Worm (Caenorhabditis elegans): ENCODE measurements around the gene cutl-9.

cutl-9 gene

ce11 chrII:10627963-10628362 lies 5.9 kb downstream of the cutl-9 start, which contains the start of gene M28.8:
M28.8 (plus strand) TSS chrII:10628263.
- TF ChIP-seq ceh-36 (tag; optimal IDR thresholded peaks at IDR 0.05) (no peak), pes-1 (GFP tag; IDR thresholded peaks at IDR 0.05) (no peak), ama-1 (optimal IDR thresholded peaks at IDR 0.05) (no peak), scrt-1 (GFP tag; IDR thresholded peaks at IDR 0.05) (no peak), B0310.2 (tag; optimal IDR thresholded peaks at IDR 0.05) (no peak), hmg-4 (GFP tag; optimal IDR thresholded peaks at IDR 0.05) (no peak), aly-1 (tag; optimal IDR thresholded peaks at IDR 0.05) (no peak), tbx-37 (GFP tag; conservative IDR thresholded peaks at IDR 0.05) (no peak), F13C5.2 (tag; optimal IDR thresholded peaks at IDR 0.05) (no peak), sea-1 (GFP tag; conservative IDR thresholded peaks at IDR 0.05) (no peak), ceh-13 (GFP tag; optimal IDR thresholded peaks at IDR 0.05) (no peak)

ce11 chrII:10630944-10631343 lies 8.9 kb downstream of the cutl-9 start:
- no peak for TF ChIP-seq scrt-1 (GFP tag; IDR thresholded peaks at IDR 0.05)
- no peak for TF ChIP-seq B0310.2 (tag; optimal IDR thresholded peaks at IDR 0.05)
- no peak for TF ChIP-seq ets-7 (tag; optimal IDR thresholded peaks at IDR 0.05)
- no peak for TF ChIP-seq sea-1 (GFP tag; conservative IDR thresholded peaks at IDR 0.05)
- TF ChIP-seq aly-1 (tag; optimal IDR thresholded peaks at IDR 0.05), result no peak
- no peak for TF ChIP-seq flt-1 (GFP tag; IDR thresholded peaks at IDR 0.05)
- TF ChIP-seq ceh-13 (GFP tag; optimal IDR thresholded peaks at IDR 0.05), result no peak

ce11 chrII:10639110-10639509 lies 17.0 kb downstream of the cutl-9 start, which contains the start of gene M28.9:
M28.9 (plus strand) TSS chrII:10639410.
- TF ChIP-seq tra-4 (tag; optimal IDR thresholded peaks at IDR 0.05), result no peak
- no peak for TF ChIP-seq sea-1 (GFP tag; conservative IDR thresholded peaks at IDR 0.05)
- TF ChIP-seq F13C5.2 (tag; optimal IDR thresholded peaks at IDR 0.05), result no peak
- TF ChIP-seq ama-1 (optimal IDR thresholded peaks at IDR 0.05), result no peak
- no peak for TF ChIP-seq scrt-1 (GFP tag; IDR thresholded peaks at IDR 0.05)
- TF ChIP-seq tbx-37 (GFP tag; conservative IDR thresholded peaks at IDR 0.05), result no peak
- no peak for TF ChIP-seq tbx-11 (GFP tag; IDR thresholded peaks at IDR 0.05)
- no peak for TF ChIP-seq pes-1 (GFP tag; IDR thresholded peaks at IDR 0.05)
- TF ChIP-seq ceh-36 (tag; optimal IDR thresholded peaks at IDR 0.05), result no peak

ce11 chrII:10643403-10643802 lies 21.3 kb downstream of the cutl-9 start, which contains the start of gene M28.4:
M28.4 (plus strand) TSS chrII:10643703.
- TF ChIP-seq sea-1 (GFP tag; conservative IDR thresholded peaks at IDR 0.05), result no peak
- no peak for TF ChIP-seq hmbx-1 (tag; optimal IDR thresholded peaks at IDR 0.05)
- TF ChIP-seq ama-1 (optimal IDR thresholded peaks at IDR 0.05), result no peak
- no peak for TF ChIP-seq aly-1 (tag; optimal IDR thresholded peaks at IDR 0.05)
- TF ChIP-seq scrt-1 (GFP tag; IDR thresholded peaks at IDR 0.05), result no peak
- TF ChIP-seq ceh-13 (GFP tag; optimal IDR thresholded peaks at IDR 0.05), result no peak
- TF ChIP-seq hnd-1 (tag; optimal IDR thresholded peaks at IDR 0.05), result no peak
- TF ChIP-seq B0310.2 (tag; optimal IDR thresholded peaks at IDR 0.05), result no peak
- TF ChIP-seq pes-1 (GFP tag; IDR thresholded peaks at IDR 0.05), result no peak
- no peak for TF ChIP-seq ceh-36 (tag; optimal IDR thresholded peaks at IDR 0.05)
- TF ChIP-seq tbx-11 (GFP tag; IDR thresholded peaks at IDR 0.05), result no peak

ce11 chrII:10646901-10647566 lies 25.0 kb downstream of the cutl-9 start, which contains the start of gene M28.10:
M28.10 (plus strand) TSS chrII:10647516.
- no peak for TF ChIP-seq flt-1 (GFP tag; IDR thresholded peaks at IDR 0.05)
- no peak for TF ChIP-seq aly-1 (tag; optimal IDR thresholded peaks at IDR 0.05)
- no peak for TF ChIP-seq tra-4 (tag; optimal IDR thresholded peaks at IDR 0.05)
- TF ChIP-seq F13C5.2 (tag; optimal IDR thresholded peaks at IDR 0.05), result no peak
- TF ChIP-seq tbx-11 (GFP tag; IDR thresholded peaks at IDR 0.05), result no peak
- no peak for TF ChIP-seq hmg-4 (GFP tag; optimal IDR thresholded peaks at IDR 0.05)
- TF ChIP-seq ama-1 (optimal IDR thresholded peaks at IDR 0.05), result no peak
- TF ChIP-seq ceh-13 (GFP tag; optimal IDR thresholded peaks at IDR 0.05), result no peak
- no peak for TF ChIP-seq hnd-1 (tag; optimal IDR thresholded peaks at IDR 0.05)
- TF ChIP-seq sea-1 (GFP tag; conservative IDR thresholded peaks at IDR 0.05), result no peak
- TF ChIP-seq pes-1 (GFP tag; IDR thresholded peaks at IDR 0.05), result no peak
- TF ChIP-seq hmbx-1 (tag; optimal IDR thresholded peaks at IDR 0.05), result no peak
- TF ChIP-seq ets-7 (tag; optimal IDR thresholded peaks at IDR 0.05), result no peak
- no peak for TF ChIP-seq ceh-36 (tag; optimal IDR thresholded peaks at IDR 0.05)

- no peak for TF ChIP-seq B0310.2 (tag; optimal IDR thresholded peaks at IDR 0.05)
- no peak for TF ChIP-seq ama-1 (optimal IDR thresholded peaks at IDR 0.05)
- no peak for TF ChIP-seq F13C5.2 (tag; optimal IDR thresholded peaks at IDR 0.05)
- TF ChIP-seq tbx-11 (GFP tag; IDR thresholded peaks at IDR 0.05), result no peak
- no peak for TF ChIP-seq hnd-1 (tag; optimal IDR thresholded peaks at IDR 0.05)
- TF ChIP-seq ceh-36 (tag; optimal IDR thresholded peaks at IDR 0.05), result no peak
- no peak for TF ChIP-seq aly-1 (tag; optimal IDR thresholded peaks at IDR 0.05)
- TF ChIP-seq flt-1 (GFP tag; IDR thresholded peaks at IDR 0.05), result no peak
- TF ChIP-seq hmbx-1 (tag; optimal IDR thresholded peaks at IDR 0.05), result no peak
- no peak for TF ChIP-seq tbx-37 (GFP tag; conservative IDR thresholded peaks at IDR 0.05)
- TF ChIP-seq ceh-13 (GFP tag; optimal IDR thresholded peaks at IDR 0.05), result no peak
- no peak for TF ChIP-seq tra-4 (tag; optimal IDR thresholded peaks at IDR 0.05)
- TF ChIP-seq pes-1 (GFP tag; IDR thresholded peaks at IDR 0.05), result no peak
- no peak for TF ChIP-seq sea-1 (GFP tag; conservative IDR thresholded peaks at IDR 0.05)
- no peak for TF ChIP-seq hmg-4 (GFP tag; optimal IDR thresholded peaks at IDR 0.05)
- no peak for TF ChIP-seq ets-7 (tag; optimal IDR thresholded peaks at IDR 0.05)
- TF ChIP-seq scrt-1 (GFP tag; IDR thresholded peaks at IDR 0.05), result no peak
Measured at ce11 chrII:10652112-10652511, 30.0 kb downstream of the cutl-9 start, which contains the start of gene nphp-1. nphp-1 (minus strand) TSS chrII:10652256.

ce11 chrII:10653559-10653958 lies 31.5 kb downstream of the cutl-9 start:
- TF ChIP-seq hnd-1 (tag; optimal IDR thresholded peaks at IDR 0.05), result no peak
- no peak for TF ChIP-seq pes-1 (GFP tag; IDR thresholded peaks at IDR 0.05)
- no peak for TF ChIP-seq ama-1 (optimal IDR thresholded peaks at IDR 0.05)
- no peak for TF ChIP-seq scrt-1 (GFP tag; IDR thresholded peaks at IDR 0.05)
- TF ChIP-seq B0310.2 (tag; optimal IDR thresholded peaks at IDR 0.05), result no peak
- TF ChIP-seq ceh-13 (GFP tag; optimal IDR thresholded peaks at IDR 0.05), result no peak
- no peak for TF ChIP-seq hmg-4 (GFP tag; optimal IDR thresholded peaks at IDR 0.05)
- TF ChIP-seq ceh-36 (tag; optimal IDR thresholded peaks at IDR 0.05), result no peak
- TF ChIP-seq tra-4 (tag; optimal IDR thresholded peaks at IDR 0.05), result no peak
- TF ChIP-seq tbx-11 (GFP tag; IDR thresholded peaks at IDR 0.05), result no peak
- no peak for TF ChIP-seq hmbx-1 (tag; optimal IDR thresholded peaks at IDR 0.05)
- no peak for TF ChIP-seq ets-7 (tag; optimal IDR thresholded peaks at IDR 0.05)
- no peak for TF ChIP-seq aly-1 (tag; optimal IDR thresholded peaks at IDR 0.05)
